Worm (Caenorhabditis elegans) whole organism, late embryonic: ENCODE data around the gene Y47D7A.12.

Experiments
- ceh-18 ChIP-seq: sonication (generic microtip); optimal IDR thresholded peaks from 2 replicates; lab custom pipeline; 2016; ENCODE audit warnings: missing genetic modification characterization, missing compliant biosample characterization
- ceh-22 ChIP-seq: sonication (generic microtip); optimal IDR thresholded peaks from 2 replicates; lab custom pipeline; 2017; ENCODE audit warnings: missing biosample characterization, missing genetic modification characterization
- ceh-9 ChIP-seq: sonication (generic microtip); optimal IDR thresholded peaks from 2 replicates; lab custom pipeline; 2016; ENCODE audit warnings: mild to moderate bottlenecking, missing genetic modification characterization, inconsistent platforms, missing compliant biosample characterization
- ets-4 ChIP-seq: sonication (generic microtip); optimal IDR thresholded peaks from 2 replicates; lab custom pipeline; 2016; ENCODE audit warnings: missing genetic modification characterization, missing compliant biosample characterization
- hlh-30 ChIP-seq: sonication (generic microtip); optimal IDR thresholded peaks from 2 replicates; lab custom pipeline; 2017; ENCODE audit warnings: antibody characterized with exemption, missing genetic modification characterization, missing compliant biosample characterization; ENCODE audit not compliant: insufficient read depth
- nfya-1 ChIP-seq: sonication (generic microtip); optimal IDR thresholded peaks from 2 replicates; lab custom pipeline; 2017; ENCODE audit warnings: missing genetic modification characterization, mild to moderate bottlenecking, missing compliant biosample characterization, antibody characterized with exemption, moderate library complexity
- nhr-232 ChIP-seq: sonication (generic microtip); optimal IDR thresholded peaks from 2 replicates; lab custom pipeline; 2016; ENCODE audit warnings: missing genetic modification characterization, missing compliant biosample characterization
- pha-4 ChIP-seq: fragments of 150-350 bp; optimal IDR thresholded peaks from 2 replicates; lab custom pipeline; 2018; ENCODE audit warnings: missing biosample characterization, missing genetic modification reagents, missing genetic modification characterization
- rnt-1 ChIP-seq: sonication (generic microtip); optimal IDR thresholded peaks from 2 replicates; lab custom pipeline; 2016; ENCODE audit warnings: missing genetic modification characterization, missing compliant biosample characterization
- sox-4 ChIP-seq: sonication (generic microtip); optimal IDR thresholded peaks from 2 replicates; lab custom pipeline; 2017; ENCODE audit warnings: mild to moderate bottlenecking, missing genetic modification characterization, inconsistent platforms, missing compliant biosample characterization
- tbx-2 ChIP-seq: sonication (generic microtip); optimal IDR thresholded peaks from 2 replicates; lab custom pipeline; 2016; ENCODE audit warnings: missing genetic modification characterization, missing compliant biosample characterization

DNA sequence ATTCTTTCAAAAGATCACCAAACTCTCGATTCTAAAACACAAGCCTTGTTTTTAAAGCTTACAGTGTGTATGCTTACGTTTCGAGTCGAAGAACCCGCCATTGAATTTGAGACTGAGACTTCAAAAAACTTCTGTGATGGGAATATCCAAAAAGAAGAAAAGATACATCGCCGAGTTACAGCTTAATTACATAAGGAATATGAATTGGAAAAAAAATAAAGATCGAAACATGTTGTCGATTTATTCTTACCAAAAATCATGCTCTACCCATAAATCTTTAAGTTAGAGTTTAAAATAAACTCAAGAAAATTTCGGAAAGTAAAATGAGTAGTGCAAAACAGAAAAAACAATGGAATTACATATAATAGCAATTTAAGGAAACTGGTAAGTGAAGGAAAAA, 43.3 kb downstream of the Y47D7A.12 start, which contains the start of gene F13A2.10:
- TF ChIP-seq ceh-22 (tag; lab: Kevin White, UChicago), result no peak
- no peak for TF ChIP-seq sox-4 (tag; lab: Kevin White, UChicago)
- no peak for TF ChIP-seq ets-4 (tag; lab: Kevin White, UChicago)
- no peak for TF ChIP-seq hlh-30 (tag; lab: Kevin White, UChicago)
- TF ChIP-seq tbx-2 (tag; lab: Kevin White, UChicago), result no peak
- no peak for TF ChIP-seq pha-4 (tag; lab: Kevin White, UChicago)
- TF ChIP-seq nhr-232 (tag; lab: Kevin White, UChicago), result no peak
- no peak for TF ChIP-seq nfya-1 (tag; lab: Kevin White, UChicago)
- TF ChIP-seq rnt-1 (tag; lab: Kevin White, UChicago), result no peak
- TF ChIP-seq ceh-9 (tag; lab: Kevin White, UChicago), result no peak
- TF ChIP-seq ceh-18 (tag; lab: Kevin White, UChicago), result no peak
